Fruit fly (Drosophila melanogaster) whole organism, adult: ENCODE data around the gene GILT2.
A peak's percentile ranks its signal among the peaks of the same experiment; 100 is the strongest.

ENCODE experiments used
- CG11617 ChIP-seq: fragments of 200-800 bp; sonication (Bioruptor generic); optimal IDR thresholded peaks from 2 replicates; lab custom pipeline; 2017; ENCODE audit warnings: mild to moderate bottlenecking, missing biosample characterization, missing genetic modification reagents, missing genetic modification characterization
- CG12768 ChIP-seq: fragments of 200-800 bp; sonication (Bioruptor generic); optimal IDR thresholded peaks from 2 replicates; lab custom pipeline; 2017; ENCODE audit warnings: missing biosample characterization, missing genetic modification characterization, mild to moderate bottlenecking, moderate library complexity, missing genetic modification reagents
- CG14711 ChIP-seq: fragments of 200-800 bp; sonication (Bioruptor generic); optimal IDR thresholded peaks from 2 replicates; lab custom pipeline; 2018; ENCODE audit warnings: missing biosample characterization, mild to moderate bottlenecking, missing genetic modification characterization, moderate library complexity
- CG1620 ChIP-seq: fragments of 200-800 bp; sonication (Bioruptor generic); optimal IDR thresholded peaks from 2 replicates; lab custom pipeline; 2016; ENCODE audit warnings: missing biosample characterization, missing genetic modification characterization
- CG33017 ChIP-seq: fragments of 200-800 bp; sonication (Bioruptor generic); optimal IDR thresholded peaks from 2 replicates; lab custom pipeline; 2018; ENCODE audit warnings: missing biosample characterization, mild to moderate bottlenecking, missing genetic modification characterization, moderate library complexity
- CG5204 ChIP-seq: fragments of 200-800 bp; sonication (Bioruptor generic); optimal IDR thresholded peaks from 2 replicates; lab custom pipeline; 2016; ENCODE audit warnings: missing biosample characterization, missing genetic modification characterization
- CG7045 ChIP-seq: fragments of 200-800 bp; sonication (Bioruptor generic); optimal IDR thresholded peaks from 2 replicates; lab custom pipeline; 2017; ENCODE audit warnings: missing biosample characterization, mild to moderate bottlenecking, missing genetic modification characterization
- CG7101 ChIP-seq: fragments of 200-800 bp; sonication (Bioruptor generic); optimal IDR thresholded peaks from 2 replicates; lab custom pipeline; 2018; ENCODE audit warnings: missing biosample characterization, mild to moderate bottlenecking, missing genetic modification characterization, moderate library complexity
- Clk ChIP-seq: fragments of 200-800 bp; sonication (Bioruptor generic); optimal IDR thresholded peaks from 2 replicates; lab custom pipeline; 2017; ENCODE audit warnings: missing biosample characterization, missing genetic modification characterization
- Crg-1 ChIP-seq: fragments of 200-800 bp; sonication (Bioruptor generic); optimal IDR thresholded peaks from 2 replicates; lab custom pipeline; 2016; ENCODE audit warnings: missing biosample characterization, missing genetic modification characterization
- Hr96 ChIP-seq: fragments of 200-800 bp; sonication (Bioruptor generic); optimal IDR thresholded peaks from 2 replicates; lab custom pipeline; 2016; ENCODE audit warnings: missing biosample characterization, missing genetic modification characterization
- Mnt ChIP-seq: fragments of 200-800 bp; sonication (Bioruptor generic); optimal IDR thresholded peaks from 2 replicates; lab custom pipeline; 2016; ENCODE audit warnings: missing biosample characterization, mild to moderate bottlenecking, missing genetic modification characterization
- bab1 ChIP-seq: fragments of 200-800 bp; sonication (Bioruptor generic); optimal IDR thresholded peaks from 3 replicates; lab custom pipeline; 2019; ENCODE audit warnings: missing biosample characterization, mild to moderate bottlenecking, missing genetic modification characterization, moderate library complexity
- cic ChIP-seq: fragments of 200-800 bp; sonication (Bioruptor generic); optimal IDR thresholded peaks from 2 replicates; lab custom pipeline; 2017; ENCODE audit warnings: missing biosample characterization, mild to moderate bottlenecking, missing genetic modification characterization, moderate library complexity
- cnc ChIP-seq, 2 experiments: fragments of >200 bp; optimal IDR thresholded peaks; 2 replicates each; lab custom pipeline; 2017
- kay ChIP-seq: fragments of 200-800 bp; sonication (Bioruptor generic); peaks from one replicate; lab custom pipeline; 2016; ENCODE audit warnings: missing biosample characterization, missing genetic modification characterization, borderline replicate concordance
- ovo ChIP-seq: fragments of 200-800 bp; sonication (Bioruptor generic); optimal IDR thresholded peaks from 2 replicates; lab custom pipeline; 2016; ENCODE audit warnings: missing biosample characterization, missing genetic modification characterization
- pad ChIP-seq: fragments of 200-800 bp; sonication (Bioruptor generic); optimal IDR thresholded peaks from 3 replicates; lab custom pipeline; 2017; ENCODE audit warnings: missing biosample characterization, missing genetic modification characterization, mild to moderate bottlenecking, moderate library complexity, missing genetic modification reagents
- tj ChIP-seq: fragments of 200-800 bp; sonication (Bioruptor generic); optimal IDR thresholded peaks from 3 replicates; lab custom pipeline; 2017; ENCODE audit warnings: missing biosample characterization, mild to moderate bottlenecking, missing genetic modification characterization, moderate library complexity
- toe ChIP-seq: fragments of 200-800 bp; sonication (Bioruptor generic); optimal IDR thresholded peaks from 2 replicates; lab custom pipeline; 2016; ENCODE audit warnings: missing biosample characterization, missing genetic modification characterization

The GILT2 gene

dm6 chr3R:23642836-23643235, 35.9 kb upstream of the GILT2 start:
- no peak for TF ChIP-seq CG33017 (tag; lab: Kevin White, UChicago)
- no peak for TF ChIP-seq CG12768 (GFP tag; lab: Kevin White, UChicago)
- no peak for TF ChIP-seq pad (GFP tag; lab: Kevin White, UChicago)
- TF ChIP-seq tj (GFP tag; lab: Kevin White, UChicago) = no peak
- no peak for TF ChIP-seq CG7045
- no peak for TF ChIP-seq bab1 (GFP tag; lab: Kevin White, UChicago)

dm6 chr3R:23646183-23646582, 32.5 kb upstream of the GILT2 start:
- TF ChIP-seq CG14711 (tag; lab: Kevin White, UChicago) (peak; percentile 25), toe (GFP tag; lab: Kevin White, UChicago) (no peak)

dm6 chr3R:23649831-23650230, 28.9 kb upstream of the GILT2 start:
- TF ChIP-seq CG1620 (GFP tag; lab: Kevin White, UChicago) (no peak), Crg-1 (GFP tag; lab: Kevin White, UChicago) (no peak), CG12768 (GFP tag; lab: Kevin White, UChicago) (no peak), CG11617 (GFP tag; lab: Kevin White, UChicago) (no peak), bab1 (GFP tag; lab: Kevin White, UChicago) (no peak), cic (GFP tag; lab: Kevin White, UChicago) (no peak), CG7045 (no peak), CG7101 (tag; lab: Kevin White, UChicago) (no peak), Clk (GFP tag; lab: Kevin White, UChicago) (no peak), CG5204 (GFP tag; lab: Kevin White, UChicago) (no peak), CG14711 (tag; lab: Kevin White, UChicago) (no peak), cnc (optimal IDR thresholded peaks at IDR 0.05; lab: Kevin White, UChicago) (no peak), Hr96 (GFP tag; lab: Kevin White, UChicago) (no peak), CG33017 (tag; lab: Kevin White, UChicago) (no peak), kay (GFP tag; lab: Kevin White, UChicago) (no peak), Mnt (GFP tag; lab: Kevin White, UChicago) (no peak), ovo (GFP tag; lab: Kevin White, UChicago) (no peak), toe (GFP tag; lab: Kevin White, UChicago) (no peak), tj (GFP tag; lab: Kevin White, UChicago) (no peak)

- TF ChIP-seq tj (GFP tag; lab: Kevin White, UChicago) (peak; percentile 24), pad (GFP tag; lab: Kevin White, UChicago) (peak; percentile 57), CG7101 (tag; lab: Kevin White, UChicago) (peak; percentile 81), cic (GFP tag; lab: Kevin White, UChicago) (peak; percentile 57), ovo (GFP tag; lab: Kevin White, UChicago) (peak; percentile 71), Crg-1 (GFP tag; lab: Kevin White, UChicago) (peak; percentile 74), CG14711 (tag; lab: Kevin White, UChicago) (peak; percentile 64), Hr96 (GFP tag; lab: Kevin White, UChicago) (peak; percentile 39), CG7045 (peak; percentile 84), Clk (GFP tag; lab: Kevin White, UChicago) (peak; percentile 74), CG12768 (GFP tag; lab: Kevin White, UChicago) (peak; percentile 67), kay (GFP tag; lab: Kevin White, UChicago) (no peak), bab1 (GFP tag; lab: Kevin White, UChicago) (no peak), Mnt (GFP tag; lab: Kevin White, UChicago) (peak; percentile 51), CG1620 (GFP tag; lab: Kevin White, UChicago) (peak; percentile 69), cnc (optimal IDR thresholded peaks at IDR 0.05; lab: Kevin White, UChicago) (no peak), CG5204 (GFP tag; lab: Kevin White, UChicago) (peak; percentile 30), CG11617 (GFP tag; lab: Kevin White, UChicago) (peak; percentile 74), CG33017 (tag; lab: Kevin White, UChicago) (peak; percentile 66), toe (GFP tag; lab: Kevin White, UChicago) (no peak)
These were observed 26.1 kb upstream of the GILT2 start for dm6 chr3R:23652525-23653108.

dm6 chr3R:23655501-23655900, 23.2 kb upstream of the GILT2 start:
- TF ChIP-seq CG12768 (GFP tag; lab: Kevin White, UChicago) (no peak), tj (GFP tag; lab: Kevin White, UChicago) (peak; percentile 94), kay (GFP tag; lab: Kevin White, UChicago) (peak; percentile 50)

- TF ChIP-seq bab1 (GFP tag; lab: Kevin White, UChicago) = no peak
- peak; percentile 43 for TF ChIP-seq Crg-1 (GFP tag; lab: Kevin White, UChicago)
- no peak for TF ChIP-seq Hr96 (GFP tag; lab: Kevin White, UChicago)
- peak; percentile 24 for TF ChIP-seq pad (GFP tag; lab: Kevin White, UChicago)
- peak; percentile 35 for TF ChIP-seq tj (GFP tag; lab: Kevin White, UChicago)
- no peak for TF ChIP-seq CG33017 (tag; lab: Kevin White, UChicago)
- TF ChIP-seq Mnt (GFP tag; lab: Kevin White, UChicago) = no peak
- TF ChIP-seq CG12768 (GFP tag; lab: Kevin White, UChicago) = no peak
- TF ChIP-seq toe (GFP tag; lab: Kevin White, UChicago) = no peak
- TF ChIP-seq kay (GFP tag; lab: Kevin White, UChicago) = peak; percentile 73
- no peak for TF ChIP-seq Clk (GFP tag; lab: Kevin White, UChicago)
- TF ChIP-seq CG7101 (tag; lab: Kevin White, UChicago) = no peak
- TF ChIP-seq CG7045 = no peak
- TF ChIP-seq CG14711 (tag; lab: Kevin White, UChicago) = no peak
- no peak for TF ChIP-seq cnc (optimal IDR thresholded peaks at IDR 0.05; lab: Kevin White, UChicago)
- no peak for TF ChIP-seq CG11617 (GFP tag; lab: Kevin White, UChicago)
- peak; percentile 17 for TF ChIP-seq cic (GFP tag; lab: Kevin White, UChicago)
- TF ChIP-seq CG5204 (GFP tag; lab: Kevin White, UChicago) = no peak
- no peak for TF ChIP-seq CG1620 (GFP tag; lab: Kevin White, UChicago)
- TF ChIP-seq ovo (GFP tag; lab: Kevin White, UChicago) = no peak
These were observed 21.1 kb upstream of the GILT2 start for dm6 chr3R:23657357-23658318.
